Worm (Caenorhabditis elegans): ENCODE data around the gene ndua-12.
"Not testable (repeated sequence)": the region's sequence is repeated elsewhere in the genome, so short reads cannot be mapped to it uniquely, and the experiment has no call there.

Gene ndua-12

ce11 chrIV:2719734-2720133 is at the start of gene ndua-12:
ndua-12 (minus strand) TSS chrIV:2719834.
- TF ChIP-seq nhr-11, fkh-2, elt-1 (tag; optimal IDR thresholded peaks at IDR 0.05): not testable (repeated sequence)

ce11 chrIV:2765048-2765708 is 45.5 kb upstream of the ndua-12 start:
- TF ChIP-seq ceh-82 (tag; optimal IDR thresholded peaks at IDR 0.05) (no peak), ama-1 (optimal IDR thresholded peaks at IDR 0.05) (no peak), nhr-237 (tag; optimal IDR thresholded peaks at IDR 0.05) (no peak), fos-1 (tag; optimal IDR thresholded peaks at IDR 0.05) (no peak), pha-4 (tag; optimal IDR thresholded peaks at IDR 0.05) (no peak), zag-1 (tag; optimal IDR thresholded peaks at IDR 0.05) (no peak), egl-27 (tag; optimal IDR thresholded peaks at IDR 0.05) (no peak)

ce11 chrIV:2764160-2764559 is 44.5 kb upstream of the ndua-12 start:
- TF ChIP-seq eor-1 (tag; optimal IDR thresholded peaks at IDR 0.05): no peak
- TF ChIP-seq ceh-16 (tag; optimal IDR thresholded peaks at IDR 0.05): no peak
- TF ChIP-seq elt-1 (tag; optimal IDR thresholded peaks at IDR 0.05): no peak
- TF ChIP-seq hmg-11 (tag; optimal IDR thresholded peaks at IDR 0.05): no peak
- TF ChIP-seq ztf-4 (tag; optimal IDR thresholded peaks at IDR 0.05): no peak
- no peak for TF ChIP-seq ama-1 (optimal IDR thresholded peaks at IDR 0.05)
- TF ChIP-seq daf-12 (tag; optimal IDR thresholded peaks at IDR 0.05): no peak
- TF ChIP-seq tbx-2 (tag; optimal IDR thresholded peaks at IDR 0.05): no peak
- no peak for TF ChIP-seq jun-1 (tag; optimal IDR thresholded peaks at IDR 0.05)
- TF ChIP-seq aly-2 (tag; optimal IDR thresholded peaks at IDR 0.05): no peak
- TF ChIP-seq nhr-28 (tag; optimal IDR thresholded peaks at IDR 0.05): no peak
- no peak for TF ChIP-seq nhr-23 (tag; optimal IDR thresholded peaks at IDR 0.05)
- no peak for TF ChIP-seq elt-2 (tag; optimal IDR thresholded peaks at IDR 0.05)
- TF ChIP-seq snpc-4 (tag; optimal IDR thresholded peaks at IDR 0.05): no peak
- TF ChIP-seq ZK546.5 (tag; optimal IDR thresholded peaks at IDR 0.05): no peak
- no peak for TF ChIP-seq nfya-1 (tag; optimal IDR thresholded peaks at IDR 0.05; ENCODE audit: insufficient read depth)
- no peak for TF ChIP-seq egl-27 (tag; optimal IDR thresholded peaks at IDR 0.05)
- no peak for TF ChIP-seq unc-62 (GFP tag; optimal IDR thresholded peaks at IDR 0.05)
- TF ChIP-seq lsy-12 (tag; optimal IDR thresholded peaks at IDR 0.05): no peak
- no peak for TF ChIP-seq nhr-25 (tag; optimal IDR thresholded peaks at IDR 0.05)

- no peak for TF ChIP-seq ceh-28 (tag; optimal IDR thresholded peaks at IDR 0.05)
- TF ChIP-seq lin-39 (tag; optimal IDR thresholded peaks at IDR 0.05): no peak
- TF ChIP-seq pha-4 (tag; optimal IDR thresholded peaks at IDR 0.05): no peak
- no peak for TF ChIP-seq nfya-1 (tag; optimal IDR thresholded peaks at IDR 0.05; ENCODE audit: insufficient read depth)
- no peak for TF ChIP-seq fos-1 (tag; optimal IDR thresholded peaks at IDR 0.05)
- no peak for TF ChIP-seq elt-2 (tag; optimal IDR thresholded peaks at IDR 0.05)
- TF ChIP-seq ZK546.5 (tag; optimal IDR thresholded peaks at IDR 0.05): no peak
- TF ChIP-seq zag-1 (tag; optimal IDR thresholded peaks at IDR 0.05): no peak
- TF ChIP-seq skn-1 (tag; optimal IDR thresholded peaks at IDR 0.05): no peak
These were observed 42.7 kb upstream of the ndua-12 start, which contains the start of gene Y54G2A.77 for ce11 chrIV:2762380-2762779. Y54G2A.77 (plus strand) TSS chrIV:2762680.

- TF ChIP-seq egl-5 (tag; optimal IDR thresholded peaks at IDR 0.05): no peak
- no peak for TF ChIP-seq elt-1 (tag; optimal IDR thresholded peaks at IDR 0.05)
- no peak for TF ChIP-seq unc-62 (GFP tag; optimal IDR thresholded peaks at IDR 0.05)
- no peak for TF ChIP-seq ceh-82 (tag; optimal IDR thresholded peaks at IDR 0.05)
- TF ChIP-seq sea-2 (GFP tag; optimal IDR thresholded peaks at IDR 0.05): no peak
- no peak for TF ChIP-seq nhr-11 (tag; optimal IDR thresholded peaks at IDR 0.05)
- TF ChIP-seq ceh-9 (tag; optimal IDR thresholded peaks at IDR 0.05): no peak
These were observed 41.8 kb upstream of the ndua-12 start for ce11 chrIV:2761477-2761876.

ce11 chrIV:2759163-2759562 is 39.5 kb upstream of the ndua-12 start, which contains the start of gene Y54G2A.38:
Y54G2A.38 (plus strand) TSS chrIV:2759463.
- TF ChIP-seq ZK546.5 (tag; optimal IDR thresholded peaks at IDR 0.05) (no peak), snpc-4 (tag; optimal IDR thresholded peaks at IDR 0.05) (no peak), ama-1 (optimal IDR thresholded peaks at IDR 0.05) (no peak), fos-1 (tag; optimal IDR thresholded peaks at IDR 0.05) (no peak), elt-2 (tag; optimal IDR thresholded peaks at IDR 0.05) (no peak), pha-4 (tag; optimal IDR thresholded peaks at IDR 0.05) (no peak), ztf-4 (tag; optimal IDR thresholded peaks at IDR 0.05) (no peak), egl-27 (tag; optimal IDR thresholded peaks at IDR 0.05) (no peak), nhr-76 (tag; optimal IDR thresholded peaks at IDR 0.05) (no peak), unc-62 (GFP tag; optimal IDR thresholded peaks at IDR 0.05) (no peak), ztf-11 (tag; optimal IDR thresholded peaks at IDR 0.05) (no peak)
